Fruit fly (Drosophila melanogaster): ENCODE results near the gene CG45676.

The CG45676 gene

DNA sequence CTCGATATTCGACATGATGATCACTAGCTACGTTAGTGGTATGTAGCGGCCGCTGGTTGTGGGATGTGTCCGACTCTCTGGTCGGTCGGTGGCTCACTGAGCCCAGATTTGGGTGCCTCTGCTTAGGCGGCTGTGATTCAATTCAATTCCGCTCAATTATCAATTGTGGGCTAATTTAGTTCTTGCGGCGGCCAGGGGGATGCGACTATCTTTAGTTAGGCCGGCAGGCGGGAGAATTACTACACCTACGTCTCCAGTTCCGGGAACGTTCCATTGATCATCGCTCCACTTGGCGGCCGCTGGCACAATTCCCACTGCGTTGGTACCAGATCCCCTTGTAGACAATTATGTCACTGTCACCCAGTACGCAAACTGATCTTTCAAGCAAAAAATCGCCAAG is at the start of gene CG45676, which contains the start of gene bumpel:
Gene CG45676, plus strand, starts transcription at position 318 of the 400 bp plus-strand sequence.
Gene bumpel, minus strand, starts transcription at position 101 of the 400 bp plus-strand sequence.
- TF ChIP-seq insv (optimal IDR thresholded peaks at IDR 0.05) (no peak), h (optimal IDR thresholded peaks at IDR 0.05) (no peak), ttk (optimal IDR thresholded peaks at IDR 0.05) (no peak), psq (optimal IDR thresholded peaks at IDR 0.05) (no peak), Myc (optimal IDR thresholded peaks at IDR 0.05) (no peak), Sin3A (optimal IDR thresholded peaks at IDR 0.05) (no peak)

DNA sequence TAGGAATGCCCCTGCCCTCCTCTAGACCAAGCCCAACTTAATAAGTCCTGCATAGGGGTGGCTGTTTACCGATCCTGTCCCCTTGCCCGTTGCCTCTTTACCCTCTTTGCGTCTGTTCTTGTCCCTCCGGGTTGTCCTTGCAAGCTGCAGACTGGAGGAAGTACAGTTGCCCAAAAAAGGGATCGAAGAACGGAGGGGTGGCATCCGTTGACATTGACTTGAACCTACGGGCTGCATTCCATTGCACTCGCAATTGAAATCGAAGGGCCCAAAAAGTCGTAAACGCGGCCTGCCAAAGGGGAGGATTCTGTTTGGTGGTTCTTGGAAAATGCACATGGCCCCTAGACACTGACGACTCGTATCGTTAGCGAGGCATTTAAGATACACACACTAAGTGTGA is 48.4 kb upstream of the CG45676 start:
- no peak for TF ChIP-seq h (optimal IDR thresholded peaks at IDR 0.05)

DNA sequence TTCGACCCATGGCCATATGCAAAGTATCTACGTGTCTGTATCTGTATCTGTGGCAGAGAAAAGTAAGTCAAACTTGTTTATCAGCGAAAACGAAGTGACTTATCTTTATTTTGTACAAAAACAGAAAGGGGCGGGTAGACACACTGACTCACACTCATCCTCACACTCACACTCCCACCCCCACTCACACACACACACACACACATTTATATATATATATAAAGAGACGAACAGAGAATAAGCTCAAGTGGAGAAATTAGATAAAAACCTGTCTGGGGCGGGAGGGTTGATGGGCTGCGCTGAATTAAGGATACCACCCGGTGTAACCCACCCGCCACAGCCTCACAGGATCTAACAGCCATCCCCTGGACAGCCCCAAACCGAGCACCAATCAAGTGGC is 47.9 kb upstream of the CG45676 start:
- TF ChIP-seq Myc (optimal IDR thresholded peaks at IDR 0.05), result no peak
- no peak for TF ChIP-seq psq (optimal IDR thresholded peaks at IDR 0.05)
- TF ChIP-seq ttk (optimal IDR thresholded peaks at IDR 0.05), result no peak
- TF ChIP-seq h (optimal IDR thresholded peaks at IDR 0.05), result no peak
- no peak for TF ChIP-seq Sin3A (optimal IDR thresholded peaks at IDR 0.05)
- no peak for TF ChIP-seq insv (optimal IDR thresholded peaks at IDR 0.05)

- no peak for TF ChIP-seq Sin3A (optimal IDR thresholded peaks at IDR 0.05)
These were observed 46.4 kb upstream of the CG45676 start for dm6 chr3R:11372053-11373016.

DNA sequence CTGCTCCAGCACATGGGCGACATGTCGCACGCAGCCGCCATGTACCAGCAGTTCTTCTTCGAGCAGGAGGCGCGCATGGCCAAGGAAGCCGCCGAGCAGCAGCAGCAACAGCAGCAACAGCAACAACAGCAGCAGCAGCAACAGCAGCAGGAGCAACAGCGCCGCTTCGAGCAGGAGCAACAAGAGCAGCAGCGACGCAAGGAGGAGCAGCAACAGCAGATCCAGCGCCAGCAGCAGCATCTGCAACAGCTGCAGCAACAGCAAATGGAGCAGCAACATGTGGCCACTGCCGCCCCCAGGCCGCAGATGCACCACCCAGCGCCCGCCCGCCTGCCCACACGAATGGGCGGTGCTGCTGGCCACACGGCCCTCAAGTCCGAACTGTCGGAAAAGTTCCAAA is 43.5 kb upstream of the CG45676 start:
- TF ChIP-seq ttk (optimal IDR thresholded peaks at IDR 0.05) (no peak), Myc (optimal IDR thresholded peaks at IDR 0.05) (no peak), psq (optimal IDR thresholded peaks at IDR 0.05) (no peak), Sin3A (optimal IDR thresholded peaks at IDR 0.05) (no peak), insv (optimal IDR thresholded peaks at IDR 0.05) (no peak), h (optimal IDR thresholded peaks at IDR 0.05) (no peak)

dm6 chr3R:11378564-11379112 is 40.0 kb upstream of the CG45676 start:
- TF ChIP-seq psq (optimal IDR thresholded peaks at IDR 0.05) (no peak), h (optimal IDR thresholded peaks at IDR 0.05) (no peak), Myc (optimal IDR thresholded peaks at IDR 0.05) (no peak), insv (optimal IDR thresholded peaks at IDR 0.05) (no peak), Sin3A (optimal IDR thresholded peaks at IDR 0.05) (no peak), ttk (optimal IDR thresholded peaks at IDR 0.05) (no peak)

dm6 chr3R:11392805-11393204 is 25.9 kb upstream of the CG45676 start:
- TF ChIP-seq ttk (optimal IDR thresholded peaks at IDR 0.05) (no peak), insv (optimal IDR thresholded peaks at IDR 0.05) (no peak), Sin3A (optimal IDR thresholded peaks at IDR 0.05) (no peak), psq (optimal IDR thresholded peaks at IDR 0.05) (no peak)

- TF ChIP-seq psq (optimal IDR thresholded peaks at IDR 0.05) (no peak), h (optimal IDR thresholded peaks at IDR 0.05) (no peak), Sin3A (optimal IDR thresholded peaks at IDR 0.05) (no peak), Myc (optimal IDR thresholded peaks at IDR 0.05) (no peak), ttk (optimal IDR thresholded peaks at IDR 0.05) (no peak), insv (optimal IDR thresholded peaks at IDR 0.05) (no peak)
These were observed 24.8 kb upstream of the CG45676 start for dm6 chr3R:11393896-11394295.

- TF ChIP-seq ttk (optimal IDR thresholded peaks at IDR 0.05) (no peak), psq (optimal IDR thresholded peaks at IDR 0.05) (no peak), insv (optimal IDR thresholded peaks at IDR 0.05) (no peak), Sin3A (optimal IDR thresholded peaks at IDR 0.05) (no peak), Myc (optimal IDR thresholded peaks at IDR 0.05) (no peak), h (optimal IDR thresholded peaks at IDR 0.05) (no peak)
These were observed 23.1 kb upstream of the CG45676 start for dm6 chr3R:11395541-11395940.

dm6 chr3R:11402894-11403293 is 15.8 kb upstream of the CG45676 start:
- TF ChIP-seq Myc (optimal IDR thresholded peaks at IDR 0.05) (no peak), psq (optimal IDR thresholded peaks at IDR 0.05) (no peak), insv (optimal IDR thresholded peaks at IDR 0.05) (no peak), Sin3A (optimal IDR thresholded peaks at IDR 0.05) (no peak), ttk (optimal IDR thresholded peaks at IDR 0.05) (no peak), h (optimal IDR thresholded peaks at IDR 0.05) (no peak)

- TF ChIP-seq ttk (optimal IDR thresholded peaks at IDR 0.05), result no peak
- TF ChIP-seq h (optimal IDR thresholded peaks at IDR 0.05), result no peak
- TF ChIP-seq psq (optimal IDR thresholded peaks at IDR 0.05), result no peak
- no peak for TF ChIP-seq Myc (optimal IDR thresholded peaks at IDR 0.05)
- TF ChIP-seq insv (optimal IDR thresholded peaks at IDR 0.05), result no peak
- TF ChIP-seq Sin3A (optimal IDR thresholded peaks at IDR 0.05), result no peak
These were observed 11.0 kb upstream of the CG45676 start, which contains the start of gene mRpL40 for dm6 chr3R:11407733-11408134. mRpL40 (plus strand) TSS chr3R:11407918.

DNA sequence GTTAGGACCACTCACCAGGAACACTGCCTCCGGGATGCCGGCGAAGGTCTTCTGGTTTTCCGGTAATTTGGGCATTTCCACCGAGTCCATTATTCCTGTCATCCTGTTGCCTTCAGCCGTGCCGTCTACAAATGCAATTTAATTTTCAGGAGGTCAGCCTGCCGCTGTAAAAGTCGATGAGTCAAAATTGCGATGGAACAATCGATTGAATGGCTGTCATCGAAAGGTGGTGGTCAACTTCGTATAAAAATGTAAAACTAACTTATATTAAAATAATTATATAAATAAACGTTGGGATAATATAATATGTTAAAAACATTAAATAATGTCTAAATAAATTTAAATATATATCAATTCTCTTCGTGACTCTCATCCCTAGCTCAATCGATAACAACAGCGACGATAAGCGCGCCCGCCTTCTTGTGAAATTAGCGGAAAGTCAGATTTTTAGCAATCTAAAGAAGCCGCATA is 9.0 kb upstream of the CG45676 start, which contains the start of the genes mgr and Irbp:
Gene mgr, minus strand, starts transcription at position 209 of the 471 bp plus-strand sequence.
Gene Irbp, plus strand, starts transcription at position 381 of the 471 bp plus-strand sequence.
- no peak for TF ChIP-seq ttk (optimal IDR thresholded peaks at IDR 0.05)
- TF ChIP-seq Myc (optimal IDR thresholded peaks at IDR 0.05), result no peak
- TF ChIP-seq Sin3A (optimal IDR thresholded peaks at IDR 0.05), result no peak
- TF ChIP-seq psq (optimal IDR thresholded peaks at IDR 0.05), result no peak
- TF ChIP-seq insv (optimal IDR thresholded peaks at IDR 0.05), result no peak
- TF ChIP-seq h (optimal IDR thresholded peaks at IDR 0.05), result no peak

All from Kc167 (cell line).